Worm (Caenorhabditis elegans): ENCODE results near the gene C27D6.3.

Gene C27D6.3

ce11 chrII:5181497-5181896 lies 7.2 kb upstream of the C27D6.3 start (continued):
- TF ChIP-seq R02D3.7 (tag; optimal IDR thresholded peaks at IDR 0.05) (no peak), ctbp-1 (GFP tag; IDR thresholded peaks at IDR 0.05) (peak; percentile 88), nhr-76 (tag; optimal IDR thresholded peaks at IDR 0.05) (no peak), lsy-2 (tag; optimal IDR thresholded peaks at IDR 0.05) (peak; percentile 39 to 73), zip-11 (GFP tag; IDR thresholded peaks at IDR 0.05) (no peak), jun-1 (tag; optimal IDR thresholded peaks at IDR 0.05) (no peak), D1046.2 (GFP tag; IDR thresholded peaks at IDR 0.05) (0 out of 2 replicates have a peak, but pooled peaks have one; percentile 4), lin-1 (GFP tag; IDR thresholded peaks at IDR 0.05) (no peak), rbr-2 (tag; optimal IDR thresholded peaks at IDR 0.05) (peak; percentile 79), T20F7.1 (GFP tag; optimal IDR thresholded peaks at IDR 0.05) (peak; percentile 7), T26A8.4 (GFP tag; IDR thresholded peaks at IDR 0.05) (0 out of 2 replicates have a peak, but pooled peaks have one; percentile 27), dpl-1 (GFP tag; optimal IDR thresholded peaks at IDR 0.05) (peak; percentile 31), ceh-44 (GFP tag; IDR thresholded peaks at IDR 0.05) (0 out of 2 replicates have a peak, but pooled peaks have one; percentile 19), lin-29 (GFP tag; IDR thresholded peaks at IDR 0.05) (no peak), php-3 (GFP tag; IDR thresholded peaks at IDR 0.05) (no peak), Y75B8A.6 (GFP tag; IDR thresholded peaks at IDR 0.05) (no peak), daf-12 (tag; optimal IDR thresholded peaks at IDR 0.05) (no peak), Y48G9A.11 (GFP tag; IDR thresholded peaks at IDR 0.05) (no peak), skn-1 (tag; optimal IDR thresholded peaks at IDR 0.05) (no peak), arid-1 (GFP tag; conservative IDR thresholded peaks at IDR 0.05) (no peak), ces-1 (GFP tag; optimal IDR thresholded peaks at IDR 0.05) (peak; percentile 60), nhr-42 (GFP tag; IDR thresholded peaks at IDR 0.05) (no peak), fkh-10 (GFP tag; optimal IDR thresholded peaks at IDR 0.05) (peak; percentile 55), F49E8.2 (tag; optimal IDR thresholded peaks at IDR 0.05; ENCODE audit: borderline replicate concordance) (no peak), ceh-62 (tag; optimal IDR thresholded peaks at IDR 0.05) (no peak), attf-4 (tag; optimal IDR thresholded peaks at IDR 0.05) (no peak), cey-2 (tag; optimal IDR thresholded peaks at IDR 0.05; ENCODE audit: borderline replicate concordance, insufficient read depth) (no peak), madf-5 (GFP tag; IDR thresholded peaks at IDR 0.05) (no peak), vab-7 (GFP tag; IDR thresholded peaks at IDR 0.05) (peak; percentile 56), pha-4 (GFP tag; IDR thresholded peaks at IDR 0.05) (no peak), pha-4 (tag; optimal IDR thresholded peaks at IDR 0.05) (no peak), nhr-28 (tag; optimal IDR thresholded peaks at IDR 0.05) (peak; percentile 46)

ce11 chrII:5180272-5180671 lies 6.0 kb upstream of the C27D6.3 start:
- TF ChIP-seq aha-1 (tag) (peak; percentile 86), gei-8 (GFP tag; optimal IDR thresholded peaks at IDR 0.05) (no peak), nhr-6 (tag; optimal IDR thresholded peaks at IDR 0.05) (no peak)

DNA sequence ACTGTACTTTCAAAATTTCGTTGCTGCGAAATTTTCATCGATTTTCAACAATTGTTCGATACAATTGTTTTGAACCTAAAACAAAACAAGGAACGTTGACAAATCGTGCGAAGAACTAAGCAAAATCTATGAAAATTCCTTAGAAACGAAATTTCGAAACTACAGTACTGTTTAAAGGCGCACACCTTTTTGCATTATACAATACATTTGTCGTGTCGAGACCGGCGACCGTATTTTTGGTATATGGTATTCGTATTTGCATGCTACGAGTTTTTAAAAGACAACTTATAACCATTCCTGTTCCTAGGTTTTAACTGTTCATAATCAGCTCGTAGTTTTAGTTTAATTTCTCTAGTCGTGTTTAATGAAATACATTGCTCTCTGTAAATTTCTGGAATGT lies 4.3 kb upstream of the C27D6.3 start:
- no peak for TF ChIP-seq dve-1 (tag; optimal IDR thresholded peaks at IDR 0.05; ENCODE audit: insufficient read depth)
- no peak for TF ChIP-seq madf-9 (GFP tag; conservative IDR thresholded peaks at IDR 0.05)
- TF ChIP-seq lin-38 (GFP tag; IDR thresholded peaks at IDR 0.05): no peak
- peak in 1 of 2 experiments; percentile 11 for TF ChIP-seq lsy-2 (tag; optimal IDR thresholded peaks at IDR 0.05)
- TF ChIP-seq vab-7 (GFP tag; IDR thresholded peaks at IDR 0.05): no peak
- no peak for TF ChIP-seq ceh-62 (tag; optimal IDR thresholded peaks at IDR 0.05)
- no peak for TF ChIP-seq Y5F2A.4 (GFP tag; optimal IDR thresholded peaks at IDR 0.05)
- TF ChIP-seq F44E2.7 (GFP tag; IDR thresholded peaks at IDR 0.05): no peak
- TF ChIP-seq rbr-2 (tag; optimal IDR thresholded peaks at IDR 0.05): no peak
- TF ChIP-seq mep-1 (tag; optimal IDR thresholded peaks at IDR 0.05): no peak
- no peak for TF ChIP-seq lin-29 (GFP tag; IDR thresholded peaks at IDR 0.05)
- TF ChIP-seq dmd-6 (GFP tag; IDR thresholded peaks at IDR 0.05): no peak
- no peak for TF ChIP-seq zip-2 (tag; optimal IDR thresholded peaks at IDR 0.05)
- no peak for TF ChIP-seq ceh-32 (tag; optimal IDR thresholded peaks at IDR 0.05; ENCODE audit: poor library complexity)
- TF ChIP-seq hlh-30 (tag; optimal IDR thresholded peaks at IDR 0.05; ENCODE audit: insufficient read depth): no peak
- no peak for TF ChIP-seq mdl-1 (tag; optimal IDR thresholded peaks at IDR 0.05)
- TF ChIP-seq php-3 (GFP tag; IDR thresholded peaks at IDR 0.05): no peak
- peak; percentile 40 for TF ChIP-seq sdz-12 (GFP tag; optimal IDR thresholded peaks at IDR 0.05)
- no peak for TF ChIP-seq egl-43 (GFP tag; IDR thresholded peaks at IDR 0.05)
- no peak for TF ChIP-seq R02D3.7 (tag; optimal IDR thresholded peaks at IDR 0.05)
- no peak for TF ChIP-seq ztf-11 (tag; optimal IDR thresholded peaks at IDR 0.05)
- no peak for TF ChIP-seq tra-1 (GFP tag; IDR thresholded peaks at IDR 0.05)

Measured in whole organism, L4 larva.